Worm (Caenorhabditis elegans) whole organism, L1 larva: ENCODE results near the gene C24B5.4.

Experiments
- C04F5.9 ChIP-seq: sonication (generic microtip); optimal IDR thresholded peaks from 2 replicates; lab custom pipeline; 2016; ENCODE audit warnings: missing genetic modification characterization, missing compliant biosample characterization
- grh-1 ChIP-seq: fragments of 200-800 bp; sonication (Bioruptor generic); IDR thresholded peaks from 2 replicates; pipeline ENCODE4 v1.3.6; 2022; ENCODE audit warnings: missing genetic modification reagents, missing genetic modification characterization, missing compliant biosample characterization
- tlp-1 ChIP-seq: fragments of 150-350 bp; optimal IDR thresholded peaks from 2 replicates; lab custom pipeline; 2014; ENCODE audit warnings: missing biosample characterization, missing genetic modification characterization
- unc-62 ChIP-seq: fragments of 150-350 bp; optimal IDR thresholded peaks from 2 replicates; lab custom pipeline; 2014; ENCODE audit warnings: missing biosample characterization, missing genetic modification reagents, missing genetic modification characterization
- vab-15 ChIP-seq: sonication (generic microtip); optimal IDR thresholded peaks from 2 replicates; lab custom pipeline; 2017; ENCODE audit warnings: missing genotype, mild to moderate bottlenecking, missing genetic modification characterization, missing compliant biosample characterization
- ztf-11 ChIP-seq, 2 experiments: sonication (generic microtip); optimal IDR thresholded peaks; 2 replicates each; lab custom pipeline; 2016 to 2017; ENCODE audit warnings: missing genetic modification characterization in 2 of 2, missing biosample characterization in 1 of 2, missing compliant biosample characterization in 1 of 2

DNA sequence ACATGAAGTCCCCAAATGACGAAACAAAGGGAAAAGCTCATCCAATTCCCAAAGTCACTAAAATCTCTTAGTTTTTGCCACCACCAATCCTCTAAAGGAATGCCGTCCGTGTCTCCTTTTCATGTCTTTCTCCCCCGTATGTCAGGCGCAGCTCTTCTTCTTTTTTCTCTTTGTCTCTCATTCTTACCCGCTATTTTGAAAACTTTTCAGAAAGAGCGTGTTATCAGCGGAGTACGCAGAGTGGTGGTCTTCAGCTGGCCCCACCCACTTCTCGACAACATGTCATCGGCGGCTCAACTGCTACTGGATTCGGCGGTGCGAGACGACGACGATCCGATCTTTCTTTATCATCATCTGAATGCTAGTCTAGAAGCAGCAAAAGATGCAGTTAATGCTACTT, 5.7 kb downstream of the C24B5.4 start, which contains the start of gene sphr-1:
- no peak for TF ChIP-seq unc-62
- no peak for TF ChIP-seq tlp-1 (tag; lab: Kevin White, UChicago)
- no peak for TF ChIP-seq ztf-11 (tag; optimal IDR thresholded peaks at IDR 0.05; lab: Kevin White, UChicago)
- no peak for TF ChIP-seq vab-15 (tag; lab: Kevin White, UChicago)
- TF ChIP-seq grh-1 (GFP tag; lab: Robert Waterston, UW): no peak
- TF ChIP-seq C04F5.9: no peak
